Worm (Caenorhabditis elegans): ENCODE results near the gene F59A7.11.

DNA sequence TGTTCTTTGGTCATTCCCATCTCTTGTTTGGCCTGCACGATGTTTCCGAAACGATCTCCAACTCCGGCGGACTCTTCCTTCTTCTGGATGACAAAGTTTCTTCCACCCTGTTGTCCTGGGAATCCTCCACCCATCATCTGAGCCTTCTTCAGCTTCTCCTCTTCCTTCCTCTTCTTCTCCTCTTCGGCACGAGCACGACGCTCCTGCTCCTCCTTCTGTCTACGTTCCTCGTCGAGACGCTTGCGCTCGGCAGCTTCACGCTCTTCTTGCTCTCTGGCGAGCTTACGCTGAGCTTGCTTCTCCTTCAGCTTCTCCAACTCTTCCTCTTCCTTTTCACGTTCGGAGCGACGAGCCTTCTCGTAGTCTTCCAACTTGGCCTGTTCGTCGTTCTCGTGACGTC, 22.3 kb downstream of the F59A7.11 start:
- TF ChIP-seq T22C8.4 (GFP tag; IDR thresholded peaks at IDR 0.05), result no peak
- TF ChIP-seq ref-1 (GFP tag; conservative IDR thresholded peaks at IDR 0.05), result no peak
- no peak for TF ChIP-seq ztf-29 (GFP tag; IDR thresholded peaks at IDR 0.05)
- no peak for TF ChIP-seq flt-1 (GFP tag; IDR thresholded peaks at IDR 0.05)
- no peak for TF ChIP-seq cog-1 (tag; optimal IDR thresholded peaks at IDR 0.05)
- no peak for TF ChIP-seq med-1 (GFP tag; optimal IDR thresholded peaks at IDR 0.05; ENCODE audit: insufficient read depth)
- no peak for TF ChIP-seq ztf-23 (GFP tag; IDR thresholded peaks at IDR 0.05)
- no peak for TF ChIP-seq klf-2 (GFP tag; conservative IDR thresholded peaks at IDR 0.05)

Measured in whole organism, midembryonic.